Worm (Caenorhabditis elegans): Measurements from ENCODE around the gene aos-1.
A peak's percentile ranks its signal among the peaks of the same experiment; 100 is the strongest.

DNA sequence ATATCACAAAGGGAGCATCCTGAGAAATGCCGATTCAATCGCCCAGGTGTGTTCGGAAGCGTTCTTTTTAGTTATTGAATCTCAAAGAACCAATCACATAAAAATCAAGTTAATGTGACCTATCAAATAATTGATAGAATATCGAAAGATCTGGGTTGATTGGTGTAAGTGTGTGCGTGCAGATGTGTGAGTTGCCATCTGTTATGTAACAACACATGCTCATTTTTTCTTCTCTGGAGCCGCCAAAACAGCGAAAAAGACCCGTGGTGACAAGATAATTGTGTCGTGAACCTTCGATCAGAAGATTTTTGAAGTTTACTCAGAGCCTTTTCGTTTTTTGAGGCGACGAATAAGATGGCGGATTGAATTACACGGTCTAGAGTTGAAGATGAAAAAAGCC is 16.7 kb upstream of the aos-1 start:
- TF ChIP-seq lsy-2 (tag; optimal IDR thresholded peaks at IDR 0.05) = peak in 1 of 2 experiments; percentile 42
- TF ChIP-seq unc-130 (tag; optimal IDR thresholded peaks at IDR 0.05) = peak; percentile 38
- no peak for TF ChIP-seq zag-1 (tag; optimal IDR thresholded peaks at IDR 0.05)
- TF ChIP-seq lin-15B (tag; optimal IDR thresholded peaks at IDR 0.05) = no peak
- no peak for TF ChIP-seq efl-1 (optimal IDR thresholded peaks at IDR 0.05)
- no peak for TF ChIP-seq efl-1 (GFP tag; optimal IDR thresholded peaks at IDR 0.05 in 1 of 2)

Measured in whole organism, L1 larva.